Worm (Caenorhabditis elegans) whole organism, midembryonic: ENCODE results near the gene cin-4.

ENCODE experiments used
- flt-1 ChIP-seq: fragments of 200-800 bp; sonication (Bioruptor generic); IDR thresholded peaks from 2 replicates; pipeline ENCODE4 v1.3.6; 2022; ENCODE audit warnings: missing genetic modification characterization, missing compliant biosample characterization
- klf-2 ChIP-seq: fragments of 200-800 bp; sonication (Bioruptor generic); conservative IDR thresholded peaks from 2 replicates; pipeline ENCODE4 v1.3.6; 2022; ENCODE audit warnings: missing genetic modification reagents, missing genetic modification characterization, missing compliant biosample characterization
- med-1 ChIP-seq: sonication (generic microtip); optimal IDR thresholded peaks from 2 replicates; lab custom pipeline; 2017; ENCODE audit warnings: missing genetic modification characterization, mild to moderate bottlenecking, missing compliant biosample characterization, antibody characterized with exemption, missing genetic modification reagents; ENCODE audit not compliant: insufficient read depth
- ztf-29 ChIP-seq: fragments of 200-800 bp; sonication (Bioruptor generic); IDR thresholded peaks from 2 replicates; pipeline ENCODE4 v1.3.6; 2022; ENCODE audit warnings: missing genetic modification reagents, missing genetic modification characterization, missing compliant biosample characterization

ce11 chrII:7072315-7072589 is 34.2 kb downstream of the cin-4 start, which contains the start of gene kars-1:
- TF ChIP-seq klf-2 (GFP tag; lab: Robert Waterston, UW) (no peak), flt-1 (GFP tag; lab: Robert Waterston, UW) (no peak), ztf-29 (no peak), med-1 (GFP tag; lab: Kevin White, UChicago) (no peak)
